Worm (Caenorhabditis elegans): Measurements from ENCODE around the gene mes-4.

Gene mes-4

ce11 chrV:13415462-13415861 is 21.9 kb downstream of the mes-4 start:
- no peak for TF ChIP-seq tab-1 (GFP tag; IDR thresholded peaks at IDR 0.05)
- no peak for TF ChIP-seq ref-1 (GFP tag; conservative IDR thresholded peaks at IDR 0.05)
- no peak for TF ChIP-seq ztf-23 (GFP tag; IDR thresholded peaks at IDR 0.05)
- TF ChIP-seq cog-1 (tag; optimal IDR thresholded peaks at IDR 0.05), result no peak
- no peak for TF ChIP-seq med-1 (GFP tag; optimal IDR thresholded peaks at IDR 0.05; ENCODE audit: insufficient read depth)
- TF ChIP-seq T22C8.4 (GFP tag; IDR thresholded peaks at IDR 0.05), result no peak

- TF ChIP-seq ztf-23 (GFP tag; IDR thresholded peaks at IDR 0.05), result no peak
- no peak for TF ChIP-seq klf-2 (GFP tag; conservative IDR thresholded peaks at IDR 0.05)
- TF ChIP-seq flt-1 (GFP tag; IDR thresholded peaks at IDR 0.05), result no peak
- TF ChIP-seq ref-1 (GFP tag; conservative IDR thresholded peaks at IDR 0.05), result no peak
- no peak for TF ChIP-seq ztf-29 (GFP tag; IDR thresholded peaks at IDR 0.05)
- no peak for TF ChIP-seq cog-1 (tag; optimal IDR thresholded peaks at IDR 0.05)
- no peak for TF ChIP-seq med-1 (GFP tag; optimal IDR thresholded peaks at IDR 0.05; ENCODE audit: insufficient read depth)
- TF ChIP-seq tab-1 (GFP tag; IDR thresholded peaks at IDR 0.05), result no peak
- no peak for TF ChIP-seq T22C8.4 (GFP tag; IDR thresholded peaks at IDR 0.05)
Measured at ce11 chrV:13414585-13414984, 22.8 kb downstream of the mes-4 start, which contains the start of gene cut-2. TSS of gene cut-2 (plus strand) at chrV:13414949.

- TF ChIP-seq T22C8.4 (GFP tag; IDR thresholded peaks at IDR 0.05) (no peak), med-1 (GFP tag; optimal IDR thresholded peaks at IDR 0.05; ENCODE audit: insufficient read depth) (no peak), ref-1 (GFP tag; conservative IDR thresholded peaks at IDR 0.05) (no peak), ztf-29 (GFP tag; IDR thresholded peaks at IDR 0.05) (no peak), cog-1 (tag; optimal IDR thresholded peaks at IDR 0.05) (no peak), flt-1 (GFP tag; IDR thresholded peaks at IDR 0.05) (no peak), tab-1 (GFP tag; IDR thresholded peaks at IDR 0.05) (no peak), ztf-23 (GFP tag; IDR thresholded peaks at IDR 0.05) (no peak), klf-2 (GFP tag; conservative IDR thresholded peaks at IDR 0.05) (no peak)
Measured at ce11 chrV:13413301-13413700, 24.0 kb downstream of the mes-4 start.

- TF ChIP-seq ztf-23 (GFP tag; IDR thresholded peaks at IDR 0.05), result no peak
- TF ChIP-seq flt-1 (GFP tag; IDR thresholded peaks at IDR 0.05), result no peak
- TF ChIP-seq med-1 (GFP tag; optimal IDR thresholded peaks at IDR 0.05; ENCODE audit: insufficient read depth), result no peak
- TF ChIP-seq ref-1 (GFP tag; conservative IDR thresholded peaks at IDR 0.05), result no peak
- TF ChIP-seq T22C8.4 (GFP tag; IDR thresholded peaks at IDR 0.05), result no peak
- TF ChIP-seq cog-1 (tag; optimal IDR thresholded peaks at IDR 0.05), result no peak
- TF ChIP-seq klf-2 (GFP tag; conservative IDR thresholded peaks at IDR 0.05), result no peak
- TF ChIP-seq ztf-29 (GFP tag; IDR thresholded peaks at IDR 0.05), result no peak
- no peak for TF ChIP-seq tab-1 (GFP tag; IDR thresholded peaks at IDR 0.05)
Measured at ce11 chrV:13411992-13412298, 25.4 kb downstream of the mes-4 start.

ce11 chrV:13411225-13411991 is 25.9 kb downstream of the mes-4 start:
- TF ChIP-seq med-1 (GFP tag; optimal IDR thresholded peaks at IDR 0.05; ENCODE audit: insufficient read depth) (no peak), T22C8.4 (GFP tag; IDR thresholded peaks at IDR 0.05) (no peak), tab-1 (GFP tag; IDR thresholded peaks at IDR 0.05) (no peak), ztf-23 (GFP tag; IDR thresholded peaks at IDR 0.05) (no peak), ref-1 (GFP tag; conservative IDR thresholded peaks at IDR 0.05) (no peak), klf-2 (GFP tag; conservative IDR thresholded peaks at IDR 0.05) (no peak), flt-1 (GFP tag; IDR thresholded peaks at IDR 0.05) (no peak)

- TF ChIP-seq ztf-29 (GFP tag; IDR thresholded peaks at IDR 0.05) (no peak), T22C8.4 (GFP tag; IDR thresholded peaks at IDR 0.05) (no peak), med-1 (GFP tag; optimal IDR thresholded peaks at IDR 0.05; ENCODE audit: insufficient read depth) (no peak), flt-1 (GFP tag; IDR thresholded peaks at IDR 0.05) (no peak), cog-1 (tag; optimal IDR thresholded peaks at IDR 0.05) (no peak), klf-2 (GFP tag; conservative IDR thresholded peaks at IDR 0.05) (no peak), ref-1 (GFP tag; conservative IDR thresholded peaks at IDR 0.05) (no peak), tab-1 (GFP tag; IDR thresholded peaks at IDR 0.05) (no peak), ztf-23 (GFP tag; IDR thresholded peaks at IDR 0.05) (no peak)
Measured at ce11 chrV:13410688-13411087, 26.7 kb downstream of the mes-4 start, which contains the start of gene F53F1.4. TSS of gene F53F1.4 (plus strand) at chrV:13411077.

ce11 chrV:13409089-13409488 is 28.3 kb downstream of the mes-4 start:
- TF ChIP-seq ref-1 (GFP tag; conservative IDR thresholded peaks at IDR 0.05) (no peak), T22C8.4 (GFP tag; IDR thresholded peaks at IDR 0.05) (no peak), ztf-23 (GFP tag; IDR thresholded peaks at IDR 0.05) (no peak), ztf-29 (GFP tag; IDR thresholded peaks at IDR 0.05) (no peak), flt-1 (GFP tag; IDR thresholded peaks at IDR 0.05) (no peak), med-1 (GFP tag; optimal IDR thresholded peaks at IDR 0.05; ENCODE audit: insufficient read depth) (no peak), tab-1 (GFP tag; IDR thresholded peaks at IDR 0.05) (no peak), cog-1 (tag; optimal IDR thresholded peaks at IDR 0.05) (no peak), klf-2 (GFP tag; conservative IDR thresholded peaks at IDR 0.05) (no peak)

ce11 chrV:13408440-13408839 is 28.9 kb downstream of the mes-4 start:
- TF ChIP-seq klf-2 (GFP tag; conservative IDR thresholded peaks at IDR 0.05), result no peak
- TF ChIP-seq ztf-23 (GFP tag; IDR thresholded peaks at IDR 0.05), result no peak
- TF ChIP-seq ztf-29 (GFP tag; IDR thresholded peaks at IDR 0.05), result no peak
- TF ChIP-seq T22C8.4 (GFP tag; IDR thresholded peaks at IDR 0.05), result no peak
- TF ChIP-seq ref-1 (GFP tag; conservative IDR thresholded peaks at IDR 0.05), result no peak
- no peak for TF ChIP-seq tab-1 (GFP tag; IDR thresholded peaks at IDR 0.05)
- no peak for TF ChIP-seq med-1 (GFP tag; optimal IDR thresholded peaks at IDR 0.05; ENCODE audit: insufficient read depth)
- TF ChIP-seq flt-1 (GFP tag; IDR thresholded peaks at IDR 0.05), result no peak
- TF ChIP-seq cog-1 (tag; optimal IDR thresholded peaks at IDR 0.05), result no peak

- TF ChIP-seq T22C8.4 (GFP tag; IDR thresholded peaks at IDR 0.05) (no peak), ztf-29 (GFP tag; IDR thresholded peaks at IDR 0.05) (no peak), tab-1 (GFP tag; IDR thresholded peaks at IDR 0.05) (no peak), med-1 (GFP tag; optimal IDR thresholded peaks at IDR 0.05; ENCODE audit: insufficient read depth) (no peak), ref-1 (GFP tag; conservative IDR thresholded peaks at IDR 0.05) (no peak), klf-2 (GFP tag; conservative IDR thresholded peaks at IDR 0.05) (no peak), cog-1 (tag; optimal IDR thresholded peaks at IDR 0.05) (no peak), ztf-23 (GFP tag; IDR thresholded peaks at IDR 0.05) (no peak), flt-1 (GFP tag; IDR thresholded peaks at IDR 0.05) (no peak)
Measured at ce11 chrV:13407913-13408312, 29.4 kb downstream of the mes-4 start, which contains the start of gene F53F1.3. TSS of gene F53F1.3 (plus strand) at chrV:13408242.

Measured in whole organism, midembryonic.